Fruit fly (Drosophila melanogaster) whole organism, embryonic: ENCODE results near the gene CG3603.

Experiments used
- CG14860 ChIP-seq: fragments of 200-800 bp; sonication (Bioruptor generic); IDR thresholded peaks from 3 replicates; pipeline ENCODE4 v1.3.6; 2022; ENCODE audit warnings: missing biosample characterization, missing genetic modification characterization; ENCODE audit not compliant: partially characterized antibody
- CG16813 ChIP-seq: fragments of 200-800 bp; sonication (Bioruptor generic); IDR thresholded peaks from 3 replicates; pipeline ENCODE4 v1.3.6; 2022; ENCODE audit warnings: missing biosample characterization, missing genetic modification characterization; ENCODE audit not compliant: partially characterized antibody
- CG17385 ChIP-seq: fragments of 200-800 bp; sonication (Bioruptor generic); optimal IDR thresholded peaks from 3 replicates; lab custom pipeline; 2018; ENCODE audit warnings: missing biosample characterization, mild to moderate bottlenecking, missing genetic modification characterization
- CG17912 ChIP-seq: fragments of 200-800 bp; sonication (Bioruptor generic); optimal IDR thresholded peaks from 2 replicates; lab custom pipeline; 2018; ENCODE audit warnings: missing biosample characterization, mild to moderate bottlenecking, missing genetic modification characterization
- CG18619 ChIP-seq: fragments of 200-800 bp; sonication (Bioruptor generic); optimal IDR thresholded peaks from 3 replicates; lab custom pipeline; 2017; ENCODE audit warnings: missing biosample characterization, mild to moderate bottlenecking, missing genetic modification characterization
- CG31224 ChIP-seq: fragments of 200-800 bp; sonication (Bioruptor generic); IDR thresholded peaks from 2 replicates; pipeline ENCODE4 v1.3.6; 2022; ENCODE audit warnings: missing biosample characterization, missing genetic modification characterization
- CG31441 ChIP-seq: fragments of 200-800 bp; sonication (Bioruptor generic); IDR thresholded peaks from 2 replicates; pipeline ENCODE4 v1.3.6; 2022; ENCODE audit warnings: missing biosample characterization, missing genetic modification characterization
- CG32532 ChIP-seq: fragments of 200-800 bp; sonication (Bioruptor generic); IDR thresholded peaks from 2 replicates; pipeline ENCODE4 v1.3.6; 2022; ENCODE audit warnings: missing biosample characterization, missing genetic modification characterization
- CG33213 ChIP-seq: fragments of 200-800 bp; sonication (Bioruptor generic); optimal IDR thresholded peaks from 3 replicates; lab custom pipeline; 2016; ENCODE audit warnings: missing biosample characterization, missing genetic modification characterization
- CG4282 ChIP-seq: fragments of 200-800 bp; sonication (Bioruptor generic); optimal IDR thresholded peaks from 2 replicates; lab custom pipeline; 2016; ENCODE audit warnings: missing biosample characterization, missing genetic modification characterization
- CG6272 ChIP-seq: fragments of 200-800 bp; sonication (Bioruptor generic); IDR thresholded peaks from 2 replicates; pipeline ENCODE4 v1.3.6; 2022; ENCODE audit warnings: missing biosample characterization, missing genetic modification characterization
- CG8765 ChIP-seq: fragments of 200-800 bp; sonication (Bioruptor generic); IDR thresholded peaks from 2 replicates; pipeline ENCODE4 v1.3.6; 2022; ENCODE audit warnings: missing biosample characterization, missing genetic modification characterization
- CG9215 ChIP-seq: fragments of 200-800 bp; sonication (Bioruptor generic); IDR thresholded peaks from 2 replicates; pipeline ENCODE4 v1.3.6; 2022; ENCODE audit warnings: missing biosample characterization, missing genetic modification characterization
- CG9727 ChIP-seq: fragments of 200-800 bp; sonication (Bioruptor generic); optimal IDR thresholded peaks from 3 replicates; lab custom pipeline; 2017; ENCODE audit warnings: missing biosample characterization, mild to moderate bottlenecking, missing genetic modification characterization
- Drgx ChIP-seq: fragments of 200-800 bp; sonication (Bioruptor generic); IDR thresholded peaks from 2 replicates; pipeline ENCODE4 v1.3.6; 2022; ENCODE audit warnings: missing biosample characterization, missing genetic modification characterization
- H15 ChIP-seq: fragments of 200-800 bp; sonication (Bioruptor generic); IDR thresholded peaks from 3 replicates; pipeline ENCODE4 v1.3.6; 2022; ENCODE audit warnings: missing biosample characterization, missing genetic modification characterization
- HLH54F ChIP-seq: fragments of 200-800 bp; sonication (Bioruptor generic); optimal IDR thresholded peaks from 3 replicates; lab custom pipeline; 2016; ENCODE audit warnings: missing biosample characterization, missing genetic modification characterization
- Lim3 ChIP-seq: fragments of 200-800 bp; sonication (Bioruptor generic); IDR thresholded peaks from 2 replicates; pipeline ENCODE4 v1.3.6; 2022; ENCODE audit warnings: missing biosample characterization, missing genetic modification characterization
- Trl ChIP-seq, 3 experiments: fragments of >200 bp in 2 of 3; fragments of 200-800 bp in 1 of 3; sonication (Bioruptor generic) in 1 of 3; optimal IDR thresholded peaks; 2 replicates in 1 of 3; 3 replicates in 2 of 3; lab custom pipeline; 2016 to 2017; ENCODE audit warnings: missing biosample characterization in 1 of 3, missing genetic modification characterization in 1 of 3
- Xbp1 ChIP-seq: fragments of 200-800 bp; sonication (Bioruptor generic); optimal IDR thresholded peaks from 3 replicates; lab custom pipeline; 2016; ENCODE audit warnings: missing biosample characterization, mild to moderate bottlenecking, missing genetic modification characterization
- ap ChIP-seq: fragments of 200-800 bp; sonication (Bioruptor generic); IDR thresholded peaks from 2 replicates; pipeline ENCODE4 v1.3.6; 2022; ENCODE audit warnings: missing biosample characterization, missing genetic modification characterization
- bcd ChIP-seq: fragments of 200-800 bp; sonication (Bioruptor generic); optimal IDR thresholded peaks from 2 replicates; lab custom pipeline; 2017; ENCODE audit warnings: missing biosample characterization, mild to moderate bottlenecking, missing genetic modification characterization
- chif ChIP-seq, 2 experiments: fragments of 200-800 bp; sonication (Bioruptor generic); optimal IDR thresholded peaks; 3 replicates each; lab custom pipeline; 2016; ENCODE audit warnings: missing biosample characterization in 2 of 2, missing genetic modification characterization in 2 of 2
- dm ChIP-seq: fragments of 200-800 bp; sonication (Bioruptor generic); optimal IDR thresholded peaks from 3 replicates; lab custom pipeline; 2016; ENCODE audit warnings: missing biosample characterization, missing genetic modification characterization
- eve ChIP-seq, 2 experiments: fragments of >200 bp; optimal IDR thresholded peaks; 2 replicates each; lab custom pipeline; 2017; ENCODE audit warnings: missing biosample characterization in 2 of 2, missing genetic modification characterization in 2 of 2
- eyg ChIP-seq: fragments of 200-800 bp; sonication (Bioruptor generic); optimal IDR thresholded peaks from 3 replicates; lab custom pipeline; 2016; ENCODE audit warnings: missing biosample characterization, missing genetic modification characterization
- ftz-f1 ChIP-seq: fragments of 200-800 bp; sonication (Bioruptor generic); optimal IDR thresholded peaks from 2 replicates; lab custom pipeline; 2016; ENCODE audit warnings: missing biosample characterization, missing genetic modification characterization
- lola ChIP-seq, 3 experiments: fragments of >200 bp in 2 of 3; fragments of 200-800 bp in 1 of 3; sonication (Bioruptor generic) in 1 of 3; optimal IDR thresholded peaks; 2 replicates each; lab custom pipeline; 2017 to 2019; ENCODE audit warnings: missing biosample characterization in 3 of 3, missing genetic modification characterization in 3 of 3, mild to moderate bottlenecking in 1 of 3, moderate library complexity in 1 of 3
- oc ChIP-seq: fragments of 200-800 bp; sonication (Bioruptor generic); optimal IDR thresholded peaks from 2 replicates; lab custom pipeline; 2018; ENCODE audit warnings: missing biosample characterization, mild to moderate bottlenecking, missing genetic modification characterization, moderate library complexity
- pb ChIP-seq: fragments of 200-800 bp; sonication (Bioruptor generic); optimal IDR thresholded peaks from 3 replicates; lab custom pipeline; 2016; ENCODE audit warnings: missing biosample characterization, missing genetic modification characterization
- scrt ChIP-seq: fragments of 200-800 bp; sonication (Bioruptor generic); optimal IDR thresholded peaks from 2 replicates; lab custom pipeline; 2018; ENCODE audit warnings: missing biosample characterization, mild to moderate bottlenecking, missing genetic modification characterization, moderate library complexity
- sisA ChIP-seq: fragments of 200-800 bp; sonication (Bioruptor generic); IDR thresholded peaks from 2 replicates; pipeline ENCODE4 v1.3.6; 2022; ENCODE audit warnings: missing biosample characterization, missing genetic modification characterization
- slbo ChIP-seq: fragments of 200-800 bp; sonication (Bioruptor generic); IDR thresholded peaks from 2 replicates; pipeline ENCODE4 v1.3.6; 2022; ENCODE audit warnings: missing biosample characterization, missing genetic modification characterization
- sqz ChIP-seq: fragments of 200-800 bp; sonication (Bioruptor generic); optimal IDR thresholded peaks from 3 replicates; lab custom pipeline; 2018; ENCODE audit warnings: missing biosample characterization, mild to moderate bottlenecking, missing genetic modification characterization
- sug ChIP-seq: fragments of 200-800 bp; optimal IDR thresholded peaks from 2 replicates; lab custom pipeline; 2019; ENCODE audit warnings: missing biosample characterization, mild to moderate bottlenecking, missing genetic modification characterization, moderate library complexity
- vfl ChIP-seq: fragments of 200-800 bp; sonication (Bioruptor generic); optimal IDR thresholded peaks from 2 replicates; lab custom pipeline; 2016; ENCODE audit warnings: missing biosample characterization, missing genetic modification characterization
- vvl ChIP-seq: fragments of 200-800 bp; sonication (Bioruptor generic); IDR thresholded peaks from 2 replicates; pipeline ENCODE4 v1.3.6; 2022; ENCODE audit warnings: missing biosample characterization, missing genetic modification characterization
- zen ChIP-seq: fragments of 200-800 bp; sonication (Bioruptor generic); optimal IDR thresholded peaks from 3 replicates; lab custom pipeline; 2018; ENCODE audit warnings: missing biosample characterization, mild to moderate bottlenecking, missing genetic modification characterization, moderate library complexity
- zen2 ChIP-seq: fragments of 200-800 bp; sonication (Bioruptor generic); IDR thresholded peaks from 3 replicates; pipeline ENCODE4 v1.3.6; 2022; ENCODE audit warnings: missing biosample characterization, missing genetic modification characterization; ENCODE audit not compliant: partially characterized antibody

The CG3603 gene

dm6 chrX:2929496-2929895 lies 18.3 kb upstream of the CG3603 start, which contains the start of gene CG32793:
Gene CG32793, plus strand, starts transcription at chrX:2929796.
- peak in 1 of 2 experiments; percentile 35 for TF ChIP-seq Trl (optimal IDR thresholded peaks at IDR 0.05; lab: Kevin White, UChicago)
- no peak for TF ChIP-seq Trl (GFP tag; optimal IDR thresholded peaks at IDR 0.05; lab: Kevin White, UChicago)
- TF ChIP-seq ftz-f1 (GFP tag; lab: Kevin White, UChicago), result no peak

- TF ChIP-seq CG18619 (no peak), CG31224 (no peak), CG6272 (GFP tag; lab: Robert Waterston, UW) (no peak), CG4282 (GFP tag; lab: Kevin White, UChicago) (no peak), eve (GFP tag; optimal IDR thresholded peaks at IDR 0.05; lab: Kevin White, UChicago) (no peak)
Measured at dm6 chrX:2934827-2935226, 13.0 kb upstream of the CG3603 start, which contains the start of gene CG3592. Gene CG3592, plus strand, starts transcription at chrX:2935127.

dm6 chrX:2936727-2937126 lies 11.1 kb upstream of the CG3603 start, which contains the start of gene CG3598:
Gene CG3598, plus strand, starts transcription at chrX:2937027.
- TF ChIP-seq CG17912 (GFP tag; lab: Kevin White, UChicago) (no peak), CG16813 (GFP tag; lab: Robert Waterston, UW) (no peak), ap (GFP tag; lab: Robert Waterston, UW) (no peak), Xbp1 (GFP tag; lab: Kevin White, UChicago) (no peak), sqz (no peak), CG8765 (GFP tag; lab: Robert Waterston, UW) (no peak), oc (tag; lab: Kevin White, UChicago) (no peak)

dm6 chrX:2938556-2938955 lies 9.3 kb upstream of the CG3603 start, which contains the start of gene CG14420:
Gene CG14420, plus strand, starts transcription at chrX:2938856.
- TF ChIP-seq HLH54F (GFP tag; lab: Kevin White, UChicago) (no peak), eyg (GFP tag; lab: Kevin White, UChicago) (no peak), Lim3 (GFP tag; lab: Robert Waterston, UW) (no peak), CG4282 (GFP tag; lab: Kevin White, UChicago) (no peak), vfl (GFP tag; lab: Kevin White, UChicago) (no peak), CG33213 (GFP tag; lab: Kevin White, UChicago) (no peak), CG9727 (no peak), CG14860 (GFP tag; lab: Robert Waterston, UW) (no peak), sisA (GFP tag; lab: Robert Waterston, UW) (no peak), CG17385 (no peak), bcd (GFP tag; lab: Kevin White, UChicago) (no peak), vvl (GFP tag; lab: Robert Waterston, UW) (no peak), chif (GFP tag; optimal IDR thresholded peaks at IDR 0.05; lab: Kevin White, UChicago) (no peak), pb (no peak), H15 (no peak)

dm6 chrX:2941108-2941507 lies 6.7 kb upstream of the CG3603 start, which contains the start of gene CG14421:
Gene CG14421, plus strand, starts transcription at chrX:2941408.
- no peak for TF ChIP-seq zen2
- TF ChIP-seq sug (tag; lab: Kevin White, UChicago), result no peak
- no peak for TF ChIP-seq Drgx
- TF ChIP-seq, all 482 proteins: peak for 0

- TF ChIP-seq CG31441 (no peak), dm (GFP tag; lab: Kevin White, UChicago) (no peak), scrt (GFP tag; lab: Kevin White, UChicago) (no peak), CG9215 (GFP tag; lab: Robert Waterston, UW) (no peak), slbo (GFP tag; lab: Robert Waterston, UW) (no peak), lola (GFP tag; optimal IDR thresholded peaks at IDR 0.05; lab: Kevin White, UChicago) (no peak), zen (tag; lab: Kevin White, UChicago) (no peak), CG32532 (no peak)
Measured at dm6 chrX:2943086-2943485, 4.7 kb upstream of the CG3603 start, which contains the start of gene CG14422. Gene CG14422, plus strand, starts transcription at chrX:2943386.
